Fruit fly (Drosophila melanogaster): ENCODE data around the gene CG5004.

CG5004 gene

DNA sequence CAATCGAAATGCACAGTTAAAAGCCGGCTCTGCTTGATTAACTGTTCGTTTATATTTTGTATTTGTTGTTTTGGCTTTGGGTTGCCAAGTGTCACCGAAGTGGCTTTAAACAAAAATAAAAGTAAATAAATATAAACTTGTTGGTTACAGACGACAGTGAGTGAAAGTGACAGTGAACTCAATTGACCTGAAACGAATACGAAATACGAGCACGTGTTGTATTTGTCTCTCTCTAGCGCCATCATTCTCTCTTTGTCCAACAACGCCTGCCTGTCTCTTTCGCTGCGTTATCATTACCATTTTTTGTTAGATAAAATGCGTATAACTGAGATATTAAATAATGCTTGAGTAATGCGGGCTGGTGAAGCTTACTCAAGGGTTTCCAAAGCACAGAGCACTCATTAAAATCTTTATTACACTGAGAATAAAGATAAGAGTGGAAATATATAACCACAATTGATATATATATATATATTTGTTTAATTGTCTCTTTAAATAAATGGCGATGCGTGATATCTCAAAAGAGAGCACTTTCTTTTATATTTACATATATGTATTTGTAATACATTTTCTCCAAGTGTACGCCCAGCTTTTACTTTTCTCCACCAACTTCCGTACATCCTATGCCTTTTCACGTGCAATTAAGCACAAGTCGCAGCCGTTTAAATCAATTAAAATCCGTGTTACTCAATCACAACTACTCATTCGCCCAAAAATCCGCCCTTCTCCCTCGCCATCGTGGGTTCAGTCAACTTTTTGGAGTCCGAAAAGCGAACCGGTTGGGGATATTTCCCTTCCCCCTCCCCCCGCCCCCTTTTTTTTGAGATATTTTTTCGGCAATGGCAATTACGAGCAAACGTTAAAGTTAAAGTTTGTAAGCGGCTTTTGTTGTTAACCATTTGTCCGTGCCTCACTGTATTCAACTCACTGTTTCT lies 74.1 kb downstream of the CG5004 start (continued):
- TF ChIP-seq H2.0 (GFP tag; IDR thresholded peaks at IDR 0.05) (no peak), ewg (GFP tag; optimal IDR thresholded peaks at IDR 0.05) (no peak), schlank (tag; optimal IDR thresholded peaks at IDR 0.05) (no peak), nmo (GFP tag; optimal IDR thresholded peaks at IDR 0.05) (peak; percentile 34), slp2 (GFP tag; optimal IDR thresholded peaks at IDR 0.05) (no peak), Elba2 (GFP tag; optimal IDR thresholded peaks at IDR 0.05) (no peak), mirr (GFP tag; optimal IDR thresholded peaks at IDR 0.05) (no peak), crp (GFP tag; optimal IDR thresholded peaks at IDR 0.05) (no peak), CG6813 (GFP tag; optimal IDR thresholded peaks at IDR 0.05) (no peak), CG12769 (tag; optimal IDR thresholded peaks at IDR 0.05) (peak; percentile 4), CG2875 (GFP tag; optimal IDR thresholded peaks at IDR 0.05) (no peak), zfh1 (GFP tag; IDR thresholded peaks at IDR 0.05) (0 out of 3 replicates have a peak, but pooled peaks have one; percentile 15), so (GFP tag; IDR thresholded peaks at IDR 0.05) (no peak), CG8359 (GFP tag; optimal IDR thresholded peaks at IDR 0.05; ENCODE audit: borderline replicate concordance) (no peak), nom (GFP tag; optimal IDR thresholded peaks at IDR 0.05) (no peak), hth (optimal IDR thresholded peaks at IDR 0.05) (no peak), h (optimal IDR thresholded peaks at IDR 0.05) (no peak), CG8944 (GFP tag; optimal IDR thresholded peaks at IDR 0.05) (no peak), twi (tag; optimal IDR thresholded peaks at IDR 0.05) (no peak), CG11696 (GFP tag; IDR thresholded peaks at IDR 0.05) (no peak), her (GFP tag; optimal IDR thresholded peaks at IDR 0.05) (no peak), en (GFP tag; optimal IDR thresholded peaks at IDR 0.05) (no peak), MTF-1 (GFP tag; optimal IDR thresholded peaks at IDR 0.05; ENCODE audit: borderline replicate concordance) (no peak), Stat92E (GFP tag; optimal IDR thresholded peaks at IDR 0.05) (no peak), Sry-β (GFP tag; optimal IDR thresholded peaks at IDR 0.05) (no peak), CG15479 (GFP tag; optimal IDR thresholded peaks at IDR 0.05) (no peak), D19A (tag; optimal IDR thresholded peaks at IDR 0.05) (peak; percentile 48), br (optimal IDR thresholded peaks at IDR 0.05) (no peak), NK7.1 (GFP tag; optimal IDR thresholded peaks at IDR 0.05) (no peak), Fer3 (tag; optimal IDR thresholded peaks at IDR 0.05) (peak; percentile 23), sens (GFP tag) (no peak), seq (GFP tag; IDR thresholded peaks at IDR 0.05) (no peak), HmgD (GFP tag; optimal IDR thresholded peaks at IDR 0.05) (no peak), fd96Cb (tag; optimal IDR thresholded peaks at IDR 0.05) (peak; percentile 35), CG12155 (GFP tag; optimal IDR thresholded peaks at IDR 0.05) (no peak), CG17829 (tag; optimal IDR thresholded peaks at IDR 0.05) (peak; percentile 43), knrl (GFP tag; IDR thresholded peaks at IDR 0.05; ENCODE audit: partially characterized antibody) (no peak), CG10543 (GFP tag; optimal IDR thresholded peaks at IDR 0.05) (no peak), zen (tag; optimal IDR thresholded peaks at IDR 0.05) (peak; percentile 6), CHES-1-like (GFP tag; optimal IDR thresholded peaks at IDR 0.05) (no peak), CG31365 (tag; optimal IDR thresholded peaks at IDR 0.05) (no peak), nerfin-2 (GFP tag; IDR thresholded peaks at IDR 0.05; ENCODE audit: partially characterized antibody) (no peak), Dref (GFP tag; IDR thresholded peaks at IDR 0.05) (no peak), CG4617 (GFP tag; optimal IDR thresholded peaks at IDR 0.05; ENCODE audit: borderline replicate concordance) (no peak), Adf1 (GFP tag; IDR thresholded peaks at IDR 0.05) (no peak), CG7963 (GFP tag; IDR thresholded peaks at IDR 0.05; ENCODE audit: partially characterized antibody) (no peak), CG18764 (GFP tag; optimal IDR thresholded peaks at IDR 0.05) (no peak), CG7987 (GFP tag; optimal IDR thresholded peaks at IDR 0.05) (no peak), CG4424 (GFP tag; optimal IDR thresholded peaks at IDR 0.05) (peak; percentile 42)

Measured in whole organism, embryonic.